Worm (Caenorhabditis elegans): ENCODE measurements around the gene sra-32.

ce11 chrII:4537141-4537540, 5.4 kb upstream of the sra-32 start, which contains the start of gene sra-33:
- no peak for TF ChIP-seq ztf-16 (tag; optimal IDR thresholded peaks at IDR 0.05)
- no peak for TF ChIP-seq pha-4 (tag; optimal IDR thresholded peaks at IDR 0.05)
- TF ChIP-seq pqm-1 (tag; optimal IDR thresholded peaks at IDR 0.05) = no peak
- TF ChIP-seq nfya-1 (tag; optimal IDR thresholded peaks at IDR 0.05) = no peak
- no peak for TF ChIP-seq lin-11 (tag; optimal IDR thresholded peaks at IDR 0.05)
- no peak for TF ChIP-seq tbx-2 (tag; optimal IDR thresholded peaks at IDR 0.05)
- TF ChIP-seq ceh-48 (tag; optimal IDR thresholded peaks at IDR 0.05) = no peak
- no peak for TF ChIP-seq ama-1 (optimal IDR thresholded peaks at IDR 0.05)
- TF ChIP-seq ref-2 (tag; optimal IDR thresholded peaks at IDR 0.05) = no peak

Measured in whole organism, late embryonic.